Worm (Caenorhabditis elegans) whole organism, midembryonic: ENCODE measurements around the gene F28D1.6.

Experiments used
- T22C8.4 ChIP-seq: fragments of 200-800 bp; sonication (Bioruptor generic); IDR thresholded peaks from 2 replicates; pipeline ENCODE4 v1.3.6; 2022; ENCODE audit warnings: missing genetic modification characterization, missing compliant biosample characterization
- cog-1 ChIP-seq: sonication (generic microtip); optimal IDR thresholded peaks from 2 replicates; lab custom pipeline; 2016; ENCODE audit warnings: missing genetic modification characterization, missing compliant biosample characterization
- flt-1 ChIP-seq: fragments of 200-800 bp; sonication (Bioruptor generic); IDR thresholded peaks from 2 replicates; pipeline ENCODE4 v1.3.6; 2022; ENCODE audit warnings: missing genetic modification characterization, missing compliant biosample characterization
- klf-2 ChIP-seq: fragments of 200-800 bp; sonication (Bioruptor generic); conservative IDR thresholded peaks from 2 replicates; pipeline ENCODE4 v1.3.6; 2022; ENCODE audit warnings: missing genetic modification reagents, missing genetic modification characterization, missing compliant biosample characterization
- med-1 ChIP-seq: sonication (generic microtip); optimal IDR thresholded peaks from 2 replicates; lab custom pipeline; 2017; ENCODE audit warnings: missing genetic modification characterization, mild to moderate bottlenecking, missing compliant biosample characterization, antibody characterized with exemption, missing genetic modification reagents; ENCODE audit not compliant: insufficient read depth
- ref-1 ChIP-seq: fragments of 200-800 bp; sonication (Bioruptor generic); conservative IDR thresholded peaks from 2 replicates; pipeline ENCODE4 v1.3.6; 2022; ENCODE audit warnings: missing genetic modification reagents, missing genetic modification characterization, missing compliant biosample characterization
- tab-1 ChIP-seq: fragments of 200-800 bp; sonication (Bioruptor generic); IDR thresholded peaks from 2 replicates; pipeline ENCODE4 v1.3.6; 2022; ENCODE audit warnings: missing genetic modification characterization, missing compliant biosample characterization
- ztf-23 ChIP-seq: fragments of 200-800 bp; sonication (Bioruptor generic); IDR thresholded peaks from 2 replicates; pipeline ENCODE4 v1.3.6; 2022; ENCODE audit warnings: missing genetic modification reagents, missing genetic modification characterization, missing compliant biosample characterization
- ztf-29 ChIP-seq: fragments of 200-800 bp; sonication (Bioruptor generic); IDR thresholded peaks from 2 replicates; pipeline ENCODE4 v1.3.6; 2022; ENCODE audit warnings: missing genetic modification reagents, missing genetic modification characterization, missing compliant biosample characterization

The F28D1.6 gene

DNA sequence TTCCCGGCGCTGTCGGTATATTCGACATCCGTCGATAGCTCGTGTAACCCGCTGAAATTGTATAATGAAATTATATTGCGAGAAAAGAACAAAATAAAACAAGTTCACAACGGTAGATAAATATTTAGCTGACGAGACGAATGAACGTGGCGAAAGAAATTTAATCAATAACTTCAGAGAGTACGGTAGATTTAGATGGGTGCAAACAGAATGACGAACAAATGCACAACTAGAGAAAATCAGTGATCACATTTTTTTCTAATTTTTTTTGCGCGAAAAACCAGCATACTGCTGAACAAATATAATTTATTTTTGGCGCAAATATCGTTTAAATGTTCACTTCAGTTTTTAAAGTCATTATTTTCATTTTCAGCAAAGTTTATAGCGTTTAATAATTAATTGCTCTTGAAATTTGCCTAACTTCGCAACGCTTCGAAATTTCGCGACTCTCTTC, 24.2 kb downstream of the F28D1.6 start, which contains the start of gene sec-24.2:
Gene sec-24.2, minus strand, starts transcription at position 51 of the 454 bp plus-strand sequence.
- TF ChIP-seq klf-2 (GFP tag; lab: Robert Waterston, UW) (no peak), cog-1 (tag; lab: Kevin White, UChicago) (no peak), ztf-23 (GFP tag; lab: Robert Waterston, UW) (no peak), ztf-29 (no peak), ref-1 (GFP tag; lab: Robert Waterston, UW) (no peak), flt-1 (GFP tag; lab: Robert Waterston, UW) (no peak), T22C8.4 (GFP tag; lab: Robert Waterston, UW) (no peak), tab-1 (GFP tag; lab: Robert Waterston, UW) (no peak), med-1 (no peak)

DNA sequence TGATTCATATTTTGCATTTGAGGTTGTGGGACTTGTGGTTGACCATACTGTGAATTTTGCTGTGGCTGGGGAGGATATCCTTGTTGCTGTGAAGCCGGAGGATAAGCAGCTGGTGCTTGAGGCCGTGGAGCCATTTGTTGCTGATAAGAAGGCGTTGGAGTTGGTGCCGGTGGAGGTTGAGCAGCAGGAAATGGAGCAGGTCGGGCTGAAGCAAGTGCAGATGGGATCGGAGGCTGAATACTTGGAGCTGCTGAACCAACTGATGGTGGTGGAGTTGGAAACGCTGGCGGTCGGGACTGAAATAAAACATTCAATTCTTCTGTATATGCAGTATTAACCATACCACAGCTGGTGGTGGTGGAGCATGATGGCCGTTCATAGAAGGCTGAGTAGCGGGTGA, 25.0 kb downstream of the F28D1.6 start:
- TF ChIP-seq med-1 (no peak), T22C8.4 (GFP tag; lab: Robert Waterston, UW) (no peak), klf-2 (GFP tag; lab: Robert Waterston, UW) (no peak), ref-1 (GFP tag; lab: Robert Waterston, UW) (no peak), cog-1 (tag; lab: Kevin White, UChicago) (no peak), ztf-29 (no peak), flt-1 (GFP tag; lab: Robert Waterston, UW) (no peak), tab-1 (GFP tag; lab: Robert Waterston, UW) (no peak), ztf-23 (GFP tag; lab: Robert Waterston, UW) (no peak)

DNA sequence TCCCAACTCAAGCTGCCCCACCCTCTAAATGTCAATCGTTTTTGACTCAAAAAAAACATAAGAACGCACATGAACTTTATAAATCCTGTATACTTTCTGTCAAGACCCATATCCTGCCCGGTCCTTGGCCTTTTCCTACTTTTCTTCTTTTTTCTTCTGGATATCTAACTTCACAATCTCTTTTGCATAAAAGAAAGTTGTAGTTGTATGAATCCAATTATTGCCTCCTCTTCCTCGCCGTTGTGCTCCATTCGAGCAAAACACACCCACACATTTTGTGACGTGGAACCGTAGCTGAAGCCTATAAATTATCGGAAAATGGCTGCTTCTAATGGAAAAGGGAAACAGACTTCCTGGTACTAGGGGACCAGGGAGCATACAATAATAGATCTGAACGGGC, 34.7 kb downstream of the F28D1.6 start:
- TF ChIP-seq flt-1 (GFP tag; lab: Robert Waterston, UW), result no peak
- TF ChIP-seq T22C8.4 (GFP tag; lab: Robert Waterston, UW), result no peak
- no peak for TF ChIP-seq ztf-23 (GFP tag; lab: Robert Waterston, UW)
- no peak for TF ChIP-seq cog-1 (tag; lab: Kevin White, UChicago)
- TF ChIP-seq ztf-29, result no peak
- TF ChIP-seq tab-1 (GFP tag; lab: Robert Waterston, UW), result no peak
- no peak for TF ChIP-seq klf-2 (GFP tag; lab: Robert Waterston, UW)
- no peak for TF ChIP-seq ref-1 (GFP tag; lab: Robert Waterston, UW)
- no peak for TF ChIP-seq med-1

DNA sequence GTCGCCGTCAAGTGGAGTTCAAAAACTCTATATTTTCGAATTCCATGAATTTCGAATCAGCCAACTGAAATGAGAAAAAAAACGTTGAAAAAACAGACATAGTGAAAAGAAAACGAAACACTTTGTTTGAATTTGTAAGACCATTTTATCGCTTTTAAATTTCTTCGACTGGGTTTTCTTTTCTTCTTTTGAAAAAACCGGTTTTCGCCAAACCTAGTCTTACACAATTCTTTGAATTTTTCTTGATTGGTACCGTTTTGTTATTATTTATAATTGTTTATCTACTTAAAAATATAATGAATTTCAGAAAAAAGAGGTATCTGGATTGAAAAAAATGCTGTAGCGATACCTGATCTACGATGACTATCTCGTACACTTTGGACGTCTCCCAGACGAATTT, 35.3 kb downstream of the F28D1.6 start, which contains the start of gene best-22:
Gene best-22, plus strand, starts transcription at position 301 of the 400 bp plus-strand sequence.
- TF ChIP-seq ztf-29, result no peak
- no peak for TF ChIP-seq ztf-23 (GFP tag; lab: Robert Waterston, UW)
- TF ChIP-seq tab-1 (GFP tag; lab: Robert Waterston, UW), result no peak
- TF ChIP-seq flt-1 (GFP tag; lab: Robert Waterston, UW), result no peak
- no peak for TF ChIP-seq cog-1 (tag; lab: Kevin White, UChicago)
- TF ChIP-seq T22C8.4 (GFP tag; lab: Robert Waterston, UW), result no peak
- no peak for TF ChIP-seq ref-1 (GFP tag; lab: Robert Waterston, UW)
- no peak for TF ChIP-seq klf-2 (GFP tag; lab: Robert Waterston, UW)
- no peak for TF ChIP-seq med-1

DNA sequence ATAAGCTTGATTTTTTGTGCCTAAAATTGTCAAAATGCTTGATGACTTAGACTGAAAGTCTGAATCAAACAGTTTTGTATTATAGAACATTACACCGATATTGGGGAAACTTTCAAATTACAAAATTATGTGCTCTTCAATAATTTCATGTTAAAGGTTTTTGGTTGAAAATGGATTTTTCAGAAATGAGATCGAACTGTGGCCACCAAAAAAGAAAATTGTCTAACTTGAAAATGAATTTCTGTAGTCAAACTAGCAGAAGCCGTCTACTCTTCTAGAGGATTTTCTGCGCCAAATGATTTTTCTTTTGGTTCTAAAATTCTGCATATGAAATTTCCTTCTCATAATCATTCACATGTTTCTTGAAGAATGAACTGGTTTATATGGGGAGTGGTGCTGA, 44.1 kb downstream of the F28D1.6 start:
- TF ChIP-seq cog-1 (tag; lab: Kevin White, UChicago) (no peak), T22C8.4 (GFP tag; lab: Robert Waterston, UW) (no peak), med-1 (no peak), klf-2 (GFP tag; lab: Robert Waterston, UW) (no peak), ref-1 (GFP tag; lab: Robert Waterston, UW) (no peak), ztf-23 (GFP tag; lab: Robert Waterston, UW) (no peak), tab-1 (GFP tag; lab: Robert Waterston, UW) (no peak), flt-1 (GFP tag; lab: Robert Waterston, UW) (no peak), ztf-29 (no peak)

DNA sequence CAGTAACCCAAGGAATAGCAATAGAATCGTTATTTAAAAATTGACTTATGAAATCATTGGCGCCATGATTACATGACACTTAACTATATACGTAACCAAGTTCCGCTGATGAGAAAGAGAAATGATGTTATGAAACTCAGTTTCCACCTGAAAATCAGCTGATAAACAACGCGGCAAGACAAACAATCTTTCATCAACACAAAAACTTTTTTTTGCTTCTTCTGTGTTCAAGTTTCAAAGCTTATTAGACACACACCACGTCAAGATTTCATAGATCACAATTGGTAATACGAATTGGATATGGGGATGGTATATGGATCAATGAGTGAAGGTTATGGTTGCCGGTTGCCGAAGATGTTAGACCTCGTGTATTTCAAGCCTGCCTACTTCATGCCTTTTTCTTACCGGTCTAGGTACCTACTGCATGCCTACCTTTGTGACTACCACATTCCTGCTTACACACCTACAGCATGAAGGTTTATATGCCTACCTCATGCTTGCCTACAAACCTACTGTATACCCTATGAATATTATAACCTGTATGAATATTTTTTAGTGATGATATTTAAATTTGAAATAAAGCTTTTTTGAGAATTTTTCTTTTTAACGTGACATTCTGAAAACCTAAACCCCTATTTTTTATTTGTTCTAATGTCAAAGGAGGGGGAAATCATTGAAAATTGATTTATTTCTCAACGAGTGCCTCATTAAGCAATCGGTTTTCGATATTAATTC, 47.9 kb downstream of the F28D1.6 start, which contains the start of the genes F19B6.10 and wht-5:
Gene F19B6.10, plus strand, starts transcription at position 301 of the 735 bp plus-strand sequence.
Gene wht-5, plus strand, starts transcription at position 685 of the 735 bp plus-strand sequence.
- TF ChIP-seq ref-1 (GFP tag; lab: Robert Waterston, UW) (no peak), flt-1 (GFP tag; lab: Robert Waterston, UW) (no peak), klf-2 (GFP tag; lab: Robert Waterston, UW) (no peak), cog-1 (tag; lab: Kevin White, UChicago) (no peak), T22C8.4 (GFP tag; lab: Robert Waterston, UW) (no peak), med-1 (no peak)

DNA sequence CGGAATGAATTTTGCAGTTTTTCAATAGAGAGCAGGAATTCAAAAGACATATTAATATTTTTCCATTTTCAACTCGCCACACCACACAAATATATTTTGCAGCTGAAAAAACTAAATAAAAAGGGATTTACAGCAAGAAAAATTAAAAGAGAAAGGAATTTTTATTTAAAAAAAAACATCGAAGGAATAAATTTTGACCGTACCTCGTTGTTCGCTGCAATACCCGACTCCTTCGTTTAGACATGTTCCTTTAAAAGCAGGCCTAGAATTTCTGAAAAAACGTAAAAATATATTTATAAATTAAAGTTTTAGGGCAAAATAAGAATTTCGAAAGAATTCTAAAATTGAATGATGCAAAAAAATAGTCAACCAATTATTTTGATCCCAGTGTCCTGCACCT, 49.2 kb downstream of the F28D1.6 start, which contains the start of gene F19B6.1:
Gene F19B6.1, minus strand, starts transcription at position 278 of the 400 bp plus-strand sequence.
- no peak for TF ChIP-seq tab-1 (GFP tag; lab: Robert Waterston, UW)
- TF ChIP-seq cog-1 (tag; lab: Kevin White, UChicago), result no peak
- no peak for TF ChIP-seq T22C8.4 (GFP tag; lab: Robert Waterston, UW)
- TF ChIP-seq flt-1 (GFP tag; lab: Robert Waterston, UW), result no peak
- TF ChIP-seq ref-1 (GFP tag; lab: Robert Waterston, UW), result no peak
- TF ChIP-seq klf-2 (GFP tag; lab: Robert Waterston, UW), result no peak
- TF ChIP-seq ztf-23 (GFP tag; lab: Robert Waterston, UW), result no peak
- TF ChIP-seq med-1, result no peak
- no peak for TF ChIP-seq ztf-29

DNA sequence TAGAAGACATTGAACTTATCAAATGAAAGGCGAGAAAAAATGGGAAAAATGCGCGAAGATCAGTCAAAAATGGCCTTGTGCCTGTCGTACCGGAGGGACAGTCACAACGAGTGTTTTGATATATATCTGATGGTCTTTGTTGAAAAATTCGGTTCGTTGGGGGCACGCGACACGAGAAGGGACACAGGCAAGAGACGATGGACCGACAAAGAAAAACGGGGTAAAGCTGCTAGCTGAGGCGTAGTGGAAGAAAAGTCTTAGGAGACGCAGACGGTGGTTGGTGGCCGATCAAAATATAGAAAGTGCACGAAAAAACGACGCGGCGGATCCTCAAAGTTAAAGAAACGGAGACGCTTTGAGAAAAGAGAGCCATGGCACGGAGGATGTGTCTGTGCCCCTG, 49.7 kb downstream of the F28D1.6 start:
- TF ChIP-seq T22C8.4 (GFP tag; lab: Robert Waterston, UW) (no peak), med-1 (no peak), flt-1 (GFP tag; lab: Robert Waterston, UW) (no peak), ztf-29 (no peak), klf-2 (GFP tag; lab: Robert Waterston, UW) (no peak), ztf-23 (GFP tag; lab: Robert Waterston, UW) (no peak), tab-1 (GFP tag; lab: Robert Waterston, UW) (no peak), ref-1 (GFP tag; lab: Robert Waterston, UW) (no peak), cog-1 (tag; lab: Kevin White, UChicago) (no peak)

DNA sequence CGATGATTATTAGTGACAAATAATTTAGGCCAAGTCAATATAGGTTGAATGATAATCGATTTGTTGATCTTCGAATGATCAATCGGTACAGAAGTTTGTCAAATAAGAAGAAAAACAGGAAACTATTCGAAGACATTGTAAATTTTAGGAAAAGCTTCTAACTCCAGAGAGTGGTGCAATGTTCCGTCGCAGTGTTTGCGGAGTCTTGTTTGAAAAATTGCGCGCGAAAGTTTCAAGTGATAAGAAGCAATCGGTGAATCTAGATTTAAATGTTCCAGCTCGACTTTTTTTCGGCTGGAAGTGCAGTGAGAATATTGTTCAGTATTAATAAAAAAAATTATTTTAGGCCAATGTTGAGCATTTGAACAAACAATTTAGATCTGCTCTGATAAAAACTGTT, 50.3 kb downstream of the F28D1.6 start:
- TF ChIP-seq ztf-23 (GFP tag; lab: Robert Waterston, UW), result no peak
- TF ChIP-seq flt-1 (GFP tag; lab: Robert Waterston, UW), result no peak
- TF ChIP-seq ztf-29, result no peak
- TF ChIP-seq cog-1 (tag; lab: Kevin White, UChicago), result no peak
- no peak for TF ChIP-seq klf-2 (GFP tag; lab: Robert Waterston, UW)
- TF ChIP-seq T22C8.4 (GFP tag; lab: Robert Waterston, UW), result no peak
- TF ChIP-seq ref-1 (GFP tag; lab: Robert Waterston, UW), result no peak
- TF ChIP-seq tab-1 (GFP tag; lab: Robert Waterston, UW), result no peak
- no peak for TF ChIP-seq med-1
